Worm (Caenorhabditis elegans) whole organism, L4 larva: ENCODE measurements around the gene srh-83.

ENCODE experiments used
- F44E2.7 ChIP-seq: fragments of 200-800 bp; sonication (Bioruptor generic); IDR thresholded peaks from 2 replicates; pipeline ENCODE4 v2.1.2; 2022; ENCODE audit warnings: missing genetic modification characterization, missing compliant biosample characterization
- ceh-82 ChIP-seq: sonication (generic microtip); optimal IDR thresholded peaks from 2 replicates; lab custom pipeline; 2017; ENCODE audit warnings: missing biosample characterization, missing genetic modification characterization
- daf-12 ChIP-seq: fragments of 150-350 bp; optimal IDR thresholded peaks from 2 replicates; lab custom pipeline; 2014; ENCODE audit warnings: missing biosample characterization, missing genetic modification reagents, missing genetic modification characterization
- fos-1 ChIP-seq: fragments of 150-350 bp; optimal IDR thresholded peaks from 2 replicates; lab custom pipeline; 2014; ENCODE audit warnings: missing biosample characterization, missing genetic modification characterization
- hlh-30 ChIP-seq: sonication (generic microtip); optimal IDR thresholded peaks from 2 replicates; lab custom pipeline; 2017; ENCODE audit warnings: antibody characterized with exemption, mild to moderate bottlenecking, missing genetic modification characterization, missing compliant biosample characterization; ENCODE audit not compliant: insufficient read depth
- jun-1 ChIP-seq: fragments of 150-350 bp; optimal IDR thresholded peaks from 2 replicates; lab custom pipeline; 2014; ENCODE audit warnings: missing biosample characterization, missing genetic modification reagents, missing genetic modification characterization
- lin-13 ChIP-seq: fragments of 150-350 bp; optimal IDR thresholded peaks from 2 replicates; lab custom pipeline; 2014; ENCODE audit warnings: missing biosample characterization, missing genetic modification reagents, missing genetic modification characterization
- lin-29 ChIP-seq: fragments of 200-800 bp; sonication (Bioruptor generic); IDR thresholded peaks from 2 replicates; pipeline ENCODE4 v1.3.6; 2022; ENCODE audit warnings: missing genetic modification reagents, missing genetic modification characterization, missing compliant biosample characterization
- lin-39 ChIP-seq: fragments of 150-350 bp; optimal IDR thresholded peaks from 2 replicates; lab custom pipeline; 2014; ENCODE audit warnings: missing biosample characterization, missing genetic modification reagents, missing genetic modification characterization
- pha-4 ChIP-seq, 2 experiments: fragments of 150-350 bp in 1 of 2; fragments of 200-800 bp in 1 of 2; sonication (Bioruptor generic) in 1 of 2; IDR thresholded peaks in 1 of 2; optimal IDR thresholded peaks in 1 of 2; 2 replicates each; pipeline versions ENCODE4 v1.3.6 to Lab custom; 2014 to 2022; ENCODE audit warnings: missing genetic modification characterization in 2 of 2, missing genetic modification reagents in 2 of 2, missing biosample characterization in 1 of 2, missing compliant biosample characterization in 1 of 2

- TF ChIP-seq ceh-82 (tag; lab: Kevin White, UChicago) (no peak), lin-13 (no peak), hlh-30 (tag; lab: Kevin White, UChicago) (no peak), daf-12 (tag; lab: Kevin White, UChicago) (no peak), lin-39 (tag; lab: Kevin White, UChicago) (no peak), F44E2.7 (no peak), lin-29 (no peak), pha-4 (GFP tag; IDR thresholded peaks at IDR 0.05; lab: Robert Waterston, UW) (no peak), pha-4 (tag; optimal IDR thresholded peaks at IDR 0.05; lab: Kevin White, UChicago) (no peak), jun-1 (tag; lab: Kevin White, UChicago) (no peak), fos-1 (tag; lab: Kevin White, UChicago) (no peak)
Observed at ce11 chrV:7199932-7200331, 35.6 kb downstream of the srh-83 start, which contains the start of gene F09G2.1.
